Worm (Caenorhabditis elegans): ENCODE measurements around the gene cutc-1.

ce11 chrIII:8370846-8371257, 32.6 kb downstream of the cutc-1 start:
- no peak for TF ChIP-seq him-1 (tag; optimal IDR thresholded peaks at IDR 0.05)
- TF ChIP-seq W03F9.2 (tag; optimal IDR thresholded peaks at IDR 0.05): peak; percentile 26
- TF ChIP-seq dao-5 (tag; optimal IDR thresholded peaks at IDR 0.05): no peak
